Worm (Caenorhabditis elegans) whole organism, L2 larva: ENCODE results near the gene M04G7.2.

Source experiments
- F13H6.1 ChIP-seq: sonication (generic microtip); optimal IDR thresholded peaks from 2 replicates; lab custom pipeline; 2016; ENCODE audit warnings: missing genetic modification characterization, missing compliant biosample characterization
- Y55F3AM.14 ChIP-seq: fragments of 200-800 bp; sonication (Bioruptor generic); optimal IDR thresholded peaks from 2 replicates; lab custom pipeline; 2018; ENCODE audit warnings: mild to moderate bottlenecking, missing genetic modification characterization, missing compliant biosample characterization
- ZK546.5 ChIP-seq: sonication (generic microtip); optimal IDR thresholded peaks from 2 replicates; lab custom pipeline; 2017; ENCODE audit warnings: missing biosample characterization, missing genetic modification characterization
- alr-1 ChIP-seq: fragments of 150-350 bp; optimal IDR thresholded peaks from 2 replicates; lab custom pipeline; 2014; ENCODE audit warnings: missing biosample characterization, missing genetic modification characterization
- ama-1 ChIP-seq: fragments of 150-350 bp; optimal IDR thresholded peaks from 2 replicates; lab custom pipeline; 2018; ENCODE audit warnings: inconsistent platforms
- blmp-1 ChIP-seq: sonication (generic microtip); optimal IDR thresholded peaks from 2 replicates; lab custom pipeline; 2017; ENCODE audit warnings: missing genetic modification characterization, mild to moderate bottlenecking, missing compliant biosample characterization, antibody characterized with exemption, moderate library complexity; ENCODE audit not compliant: insufficient read depth
- ceh-16 ChIP-seq: fragments of 150-350 bp; optimal IDR thresholded peaks from 2 replicates; lab custom pipeline; 2014; ENCODE audit warnings: missing biosample characterization, missing genetic modification characterization
- ceh-82 ChIP-seq: fragments of 150-350 bp; optimal IDR thresholded peaks from 2 replicates; lab custom pipeline; 2014; ENCODE audit warnings: missing biosample characterization, missing genetic modification characterization
- crh-2 ChIP-seq: sonication (generic microtip); optimal IDR thresholded peaks from 2 replicates; lab custom pipeline; 2017; ENCODE audit warnings: missing biosample characterization, missing genetic modification characterization
- egl-27 ChIP-seq: sonication (generic microtip); optimal IDR thresholded peaks from 3 replicates; lab custom pipeline; 2017; ENCODE audit warnings: missing biosample characterization, missing genetic modification reagents, missing genetic modification characterization
- elt-3 ChIP-seq: sonication (generic microtip); optimal IDR thresholded peaks from 2 replicates; lab custom pipeline; 2017; ENCODE audit warnings: missing biosample characterization, missing genetic modification characterization
- gmeb-1 ChIP-seq: fragments of 150-350 bp; optimal IDR thresholded peaks from 2 replicates; lab custom pipeline; 2014; ENCODE audit warnings: missing biosample characterization, missing genetic modification characterization
- lin-11 ChIP-seq: fragments of 150-350 bp; sonication (generic microtip); optimal IDR thresholded peaks from 2 replicates; lab custom pipeline; 2014; ENCODE audit warnings: missing biosample characterization, missing genetic modification characterization, inconsistent platforms, mixed read lengths
- lin-13 ChIP-seq: fragments of 150-350 bp; optimal IDR thresholded peaks from 2 replicates; lab custom pipeline; 2014; ENCODE audit warnings: missing biosample characterization, missing genetic modification reagents, missing genetic modification characterization
- lin-39 ChIP-seq: fragments of 150-350 bp; optimal IDR thresholded peaks from 2 replicates; lab custom pipeline; 2014; ENCODE audit warnings: missing biosample characterization, missing genetic modification reagents, missing genetic modification characterization
- lsy-2 ChIP-seq, 2 experiments: fragments of 150-350 bp in 1 of 2; sonication (generic microtip) in 1 of 2; optimal IDR thresholded peaks; 2 replicates each; lab custom pipeline; 2014 to 2017; ENCODE audit warnings: missing biosample characterization in 2 of 2, missing genetic modification characterization in 2 of 2
- mbf-1 ChIP-seq: sonication (generic microtip); optimal IDR thresholded peaks from 2 replicates; lab custom pipeline; 2017; ENCODE audit warnings: missing biosample characterization, missing genetic modification characterization
- mdl-1 ChIP-seq, 2 experiments: fragments of 150-350 bp in 1 of 2; sonication (generic microtip) in 1 of 2; optimal IDR thresholded peaks; 2 replicates each; lab custom pipeline; 2017; ENCODE audit warnings: missing biosample characterization in 2 of 2, missing genetic modification characterization in 2 of 2
- nhr-10 ChIP-seq: sonication (generic microtip); optimal IDR thresholded peaks from 2 replicates; lab custom pipeline; 2017; ENCODE audit warnings: missing biosample characterization, missing genetic modification characterization
- nhr-21 ChIP-seq: fragments of 150-350 bp; optimal IDR thresholded peaks from 2 replicates; lab custom pipeline; 2014; ENCODE audit warnings: missing biosample characterization, missing genetic modification characterization
- nhr-237 ChIP-seq: fragments of 150-350 bp; optimal IDR thresholded peaks from 2 replicates; lab custom pipeline; 2014; ENCODE audit warnings: missing biosample characterization, missing genetic modification characterization
- nhr-6 ChIP-seq: fragments of 150-350 bp; optimal IDR thresholded peaks from 2 replicates; lab custom pipeline; 2014; ENCODE audit warnings: missing biosample characterization, missing genetic modification characterization
- peb-1 ChIP-seq: fragments of 150-350 bp; optimal IDR thresholded peaks from 2 replicates; lab custom pipeline; 2014; ENCODE audit warnings: missing biosample characterization, missing genetic modification characterization
- skn-1 ChIP-seq: sonication (generic microtip); optimal IDR thresholded peaks from 2 replicates; lab custom pipeline; 2017; ENCODE audit warnings: missing biosample characterization, missing genetic modification characterization
- sma-3 ChIP-seq: sonication (generic microtip); optimal IDR thresholded peaks from 2 replicates; lab custom pipeline; 2016; ENCODE audit warnings: missing genetic modification reagents, missing genetic modification characterization, missing compliant biosample characterization
- sma-9 ChIP-seq, 2 experiments: fragments of 150-350 bp in 1 of 2; sonication (generic microtip) in 1 of 2; optimal IDR thresholded peaks; 2 replicates each; lab custom pipeline; 2014 to 2016; ENCODE audit warnings: missing genetic modification characterization in 2 of 2, mild to moderate bottlenecking in 1 of 2, missing biosample characterization in 1 of 2, missing compliant biosample characterization in 1 of 2, missing genetic modification reagents in 1 of 2, moderate library complexity in 1 of 2
- unc-39 ChIP-seq: fragments of 150-350 bp; optimal IDR thresholded peaks from 2 replicates; lab custom pipeline; 2014; ENCODE audit warnings: missing biosample characterization, missing genetic modification characterization
- unc-55 ChIP-seq: fragments of 150-350 bp; sonication (generic microtip); optimal IDR thresholded peaks from 3 replicates; lab custom pipeline; 2014; ENCODE audit warnings: missing biosample characterization, missing genetic modification reagents, missing genetic modification characterization
- unc-62 ChIP-seq: fragments of 150-350 bp; optimal IDR thresholded peaks from 2 replicates; lab custom pipeline; 2014; ENCODE audit warnings: missing biosample characterization, missing genetic modification reagents, missing genetic modification characterization
- zag-1 ChIP-seq: fragments of 150-350 bp; optimal IDR thresholded peaks from 2 replicates; lab custom pipeline; 2014; ENCODE audit warnings: missing biosample characterization, missing genetic modification characterization
- ztf-1 ChIP-seq: fragments of 200-800 bp; sonication (Bioruptor generic); conservative IDR thresholded peaks from 2 replicates; pipeline ENCODE4 v1.3.6; 2022; ENCODE audit warnings: missing genetic modification characterization, missing compliant biosample characterization
- ztf-4 ChIP-seq: fragments of 150-350 bp; optimal IDR thresholded peaks from 2 replicates; lab custom pipeline; 2014; ENCODE audit warnings: missing biosample characterization, missing genetic modification characterization

M04G7.2 gene

DNA sequence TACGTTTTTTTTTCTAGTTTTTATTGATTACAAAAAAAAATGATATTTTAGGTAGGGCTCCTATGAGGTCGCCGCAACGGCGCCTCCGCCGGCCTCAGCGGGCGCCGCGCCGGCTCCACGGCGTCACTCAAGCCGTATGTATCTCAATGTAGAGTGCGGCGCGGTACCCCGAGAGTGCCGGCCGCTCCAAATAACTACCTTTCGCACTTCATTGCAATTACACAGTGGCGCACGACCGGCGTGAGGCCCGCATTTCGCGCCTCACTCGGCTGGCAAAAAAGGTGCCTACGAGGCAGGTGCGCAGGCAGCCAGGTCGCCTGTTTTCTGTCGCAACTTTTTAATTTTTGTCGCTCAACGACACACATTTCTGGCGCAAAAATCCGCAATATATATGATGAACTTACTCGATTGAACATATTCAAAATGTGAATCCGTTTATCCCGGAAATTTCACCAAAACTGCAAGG, at the start of gene M04G7.2:
TSS of gene M04G7.2 (minus strand) at position 416 of the 466 bp plus-strand sequence.
- TF ChIP-seq nhr-237 (no peak), nhr-21 (tag; lab: Kevin White, UChicago) (no peak), ztf-1 (GFP tag; lab: Robert Waterston, UW) (no peak), unc-62 (GFP tag; lab: Kevin White, UChicago) (no peak), nhr-6 (no peak), nhr-10 (tag; lab: Kevin White, UChicago) (no peak), sma-9 (GFP tag; optimal IDR thresholded peaks at IDR 0.05; lab: Kevin White, UChicago) (no peak), sma-9 (tag; optimal IDR thresholded peaks at IDR 0.05; lab: Kevin White, UChicago) (no peak), ama-1 (lab: Kevin White, UChicago) (no peak), gmeb-1 (tag; lab: Kevin White, UChicago) (no peak), unc-39 (tag; lab: Kevin White, UChicago) (no peak), lin-11 (tag; lab: Kevin White, UChicago) (no peak)
- TF ChIP-seq, all 48 proteins: peak for 0

ce11 chrIV:506384-506783, 45.6 kb upstream of the M04G7.2 start, which contains the start of gene W03G1.5:
TSS of gene W03G1.5 (minus strand) at chrIV:506484.
- TF ChIP-seq unc-55 (GFP tag; lab: Kevin White, UChicago) (peak; percentile 10), alr-1 (tag; lab: Kevin White, UChicago) (no peak), peb-1 (no peak)

ce11 chrIV:504495-504894, 43.7 kb upstream of the M04G7.2 start:
- no peak for TF ChIP-seq F13H6.1 (tag; lab: Kevin White, UChicago)
- TF ChIP-seq mdl-1 (tag; optimal IDR thresholded peaks at IDR 0.05; lab: Kevin White, UChicago) = no peak
- TF ChIP-seq unc-62 (GFP tag; lab: Kevin White, UChicago) = no peak

ce11 chrIV:497155-497554, 36.3 kb upstream of the M04G7.2 start:
- TF ChIP-seq blmp-1 (tag; lab: Kevin White, UChicago) = no peak
- TF ChIP-seq ceh-82 (tag; lab: Kevin White, UChicago) = no peak
- TF ChIP-seq lin-39 (tag; lab: Kevin White, UChicago) = no peak

DNA sequence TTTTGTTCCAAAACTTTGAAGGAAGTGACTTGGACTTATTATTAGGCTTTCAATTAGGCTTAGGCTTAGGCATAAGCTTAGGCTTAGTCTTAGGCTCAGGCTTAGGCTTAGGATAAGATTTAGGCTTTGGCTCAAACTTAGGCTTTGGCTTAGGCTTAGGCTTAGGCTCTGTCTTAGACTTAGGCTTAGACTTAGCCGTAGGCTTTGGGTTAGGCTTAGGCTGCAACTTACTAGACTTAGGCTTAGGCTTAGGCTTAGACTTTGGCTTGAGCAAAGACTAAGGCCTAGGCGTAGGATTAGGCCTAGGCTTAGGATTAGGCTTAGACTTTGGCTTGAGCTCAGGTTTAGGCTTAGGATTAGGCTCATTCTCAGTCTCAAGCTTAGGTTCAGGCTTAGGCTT, 23.9 kb upstream of the M04G7.2 start:
- TF ChIP-seq lin-11 (tag; lab: Kevin White, UChicago) (no peak), nhr-21 (tag; lab: Kevin White, UChicago) (no peak), elt-3 (no peak), crh-2 (tag; lab: Kevin White, UChicago) (no peak), mbf-1 (tag; lab: Kevin White, UChicago) (no peak), lin-13 (GFP tag; lab: Kevin White, UChicago) (no peak)

ce11 chrIV:484004-484403, 23.2 kb upstream of the M04G7.2 start:
- TF ChIP-seq mdl-1 (tag; optimal IDR thresholded peaks at IDR 0.05; lab: Kevin White, UChicago) = no peak

ce11 chrIV:481067-481466, 20.2 kb upstream of the M04G7.2 start, which contains the start of gene npr-37:
TSS of gene npr-37 (minus strand) at chrIV:481167.
- TF ChIP-seq ztf-4 (tag; lab: Kevin White, UChicago) (no peak), lsy-2 (tag; optimal IDR thresholded peaks at IDR 0.05; lab: Kevin White, UChicago) (no peak), nhr-237 (no peak), elt-3 (no peak), nhr-10 (tag; lab: Kevin White, UChicago) (no peak), skn-1 (tag; lab: Kevin White, UChicago) (no peak), Y55F3AM.14 (GFP tag; lab: Kevin White, UChicago) (no peak)
- TF ChIP-seq, all 48 proteins: peak for 0

DNA sequence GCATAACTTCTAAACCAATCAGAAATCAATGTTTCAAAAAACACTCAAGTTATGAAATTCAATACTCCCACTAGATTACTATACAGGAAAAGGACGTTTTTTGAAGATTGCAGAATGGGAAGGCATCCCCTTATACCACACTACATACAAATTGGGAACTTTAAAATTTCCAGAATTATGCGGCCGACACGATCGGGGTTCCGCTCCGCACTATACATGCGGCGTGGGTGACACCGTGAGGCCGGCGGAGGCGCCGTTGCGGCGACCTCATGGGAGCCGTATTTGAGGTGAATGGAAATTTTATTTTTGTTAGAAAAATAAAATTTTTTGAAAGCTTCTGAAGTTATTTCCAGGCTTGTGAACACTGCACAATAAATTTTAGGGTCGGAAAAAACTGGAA, 7.5 kb upstream of the M04G7.2 start:
- no peak for TF ChIP-seq lin-11 (tag; lab: Kevin White, UChicago)
- TF ChIP-seq sma-9 (GFP tag; optimal IDR thresholded peaks at IDR 0.05; lab: Kevin White, UChicago) = no peak
- TF ChIP-seq sma-9 (tag; optimal IDR thresholded peaks at IDR 0.05; lab: Kevin White, UChicago) = no peak
- TF ChIP-seq zag-1 (tag; lab: Kevin White, UChicago) = no peak
- TF ChIP-seq ceh-16 (tag; lab: Kevin White, UChicago) = no peak
- no peak for TF ChIP-seq F13H6.1 (tag; lab: Kevin White, UChicago)
- TF ChIP-seq lin-13 (GFP tag; lab: Kevin White, UChicago) = no peak
- no peak for TF ChIP-seq egl-27 (tag; lab: Kevin White, UChicago)
- no peak for TF ChIP-seq sma-3 (GFP tag; lab: Kevin White, UChicago)
- TF ChIP-seq ZK546.5 (tag; lab: Kevin White, UChicago) = no peak
- no peak for TF ChIP-seq gmeb-1 (tag; lab: Kevin White, UChicago)
- TF ChIP-seq unc-39 (tag; lab: Kevin White, UChicago) = no peak
